Worm (Caenorhabditis elegans) whole organism, mixed stage, embryonic: Measurements from ENCODE around the gene jun-1.

ENCODE experiments used
- M03D4.4 ChIP-seq: sonication (generic microtip); optimal IDR thresholded peaks from 2 replicates; lab custom pipeline; 2017; ENCODE audit warnings: mild to moderate bottlenecking, missing genetic modification characterization, missing compliant biosample characterization
- bed-3 ChIP-seq: fragments of 200-800 bp; sonication (Bioruptor generic); optimal IDR thresholded peaks from 3 replicates; lab custom pipeline; 2018; ENCODE audit warnings: mild to moderate bottlenecking, missing genetic modification characterization, moderate library complexity, missing compliant biosample characterization
- blmp-1 ChIP-seq: fragments of 150-350 bp; optimal IDR thresholded peaks from 2 replicates; lab custom pipeline; 2014; ENCODE audit warnings: missing biosample characterization, missing genetic modification characterization
- ceh-39 ChIP-seq: fragments of 150-350 bp; optimal IDR thresholded peaks from 2 replicates; lab custom pipeline; 2014; ENCODE audit warnings: missing biosample characterization, missing genetic modification characterization
- ceh-43 ChIP-seq: fragments of 200-800 bp; sonication (Bioruptor generic); optimal IDR thresholded peaks from 2 replicates; lab custom pipeline; 2018; ENCODE audit warnings: mild to moderate bottlenecking, missing genetic modification characterization, moderate library complexity, missing compliant biosample characterization
- cnd-1 ChIP-seq: fragments of 200-800 bp; sonication (Bioruptor generic); optimal IDR thresholded peaks from 2 replicates; lab custom pipeline; 2018; ENCODE audit warnings: mild to moderate bottlenecking, missing genetic modification characterization, missing compliant biosample characterization
- drap-1 ChIP-seq: fragments of 200-800 bp; sonication (Bioruptor generic); optimal IDR thresholded peaks from 3 replicates; lab custom pipeline; 2018; ENCODE audit warnings: mild to moderate bottlenecking, missing genetic modification characterization, missing compliant biosample characterization
- elt-1 ChIP-seq: sonication (generic microtip); optimal IDR thresholded peaks from 2 replicates; lab custom pipeline; 2017; ENCODE audit warnings: missing genetic modification characterization, mild to moderate bottlenecking, missing compliant biosample characterization, antibody characterized with exemption, moderate library complexity, borderline replicate concordance; ENCODE audit not compliant: insufficient read depth
- elt-3 ChIP-seq: fragments of 150-350 bp; optimal IDR thresholded peaks from 2 replicates; lab custom pipeline; 2014; ENCODE audit warnings: missing biosample characterization, missing genetic modification characterization
- flh-1 ChIP-seq: fragments of 200-800 bp; sonication (Bioruptor generic); optimal IDR thresholded peaks from 2 replicates; lab custom pipeline; 2018; ENCODE audit warnings: mild to moderate bottlenecking, missing genetic modification characterization, moderate library complexity, missing compliant biosample characterization
- ham-2 ChIP-seq: fragments of 200-800 bp; sonication (Bioruptor generic); optimal IDR thresholded peaks from 2 replicates; lab custom pipeline; 2018; ENCODE audit warnings: mild to moderate bottlenecking, missing genetic modification characterization, missing compliant biosample characterization
- lin-13 ChIP-seq: fragments of 150-350 bp; optimal IDR thresholded peaks from 2 replicates; lab custom pipeline; 2014; ENCODE audit warnings: missing biosample characterization, missing genetic modification characterization
- lin-32 ChIP-seq: fragments of 200-800 bp; sonication (Bioruptor generic); optimal IDR thresholded peaks from 2 replicates; lab custom pipeline; 2018; ENCODE audit warnings: mild to moderate bottlenecking, missing genetic modification characterization, missing compliant biosample characterization
- lsy-2 ChIP-seq: fragments of 150-350 bp; optimal IDR thresholded peaks from 2 replicates; lab custom pipeline; 2014; ENCODE audit warnings: missing biosample characterization, missing genetic modification characterization
- mab-5 ChIP-seq: fragments of 150-350 bp; optimal IDR thresholded peaks from 2 replicates; lab custom pipeline; 2014; ENCODE audit warnings: missing biosample characterization, missing genetic modification characterization
- mep-1 ChIP-seq: fragments of 150-350 bp; optimal IDR thresholded peaks from 2 replicates; lab custom pipeline; 2017; ENCODE audit warnings: missing biosample characterization, missing genetic modification reagents, missing genetic modification characterization, inconsistent platforms
- mls-2 ChIP-seq: sonication (generic microtip); optimal IDR thresholded peaks from 2 replicates; lab custom pipeline; 2016; ENCODE audit warnings: mild to moderate bottlenecking, missing genetic modification characterization, moderate library complexity, missing compliant biosample characterization
- nhr-12 ChIP-seq: fragments of 150-350 bp; optimal IDR thresholded peaks from 2 replicates; lab custom pipeline; 2014; ENCODE audit warnings: missing biosample characterization, missing genetic modification characterization
- nhr-2 ChIP-seq: fragments of 150-350 bp; optimal IDR thresholded peaks from 2 replicates; lab custom pipeline; 2014; ENCODE audit warnings: missing biosample characterization, missing genetic modification characterization
- nhr-28 ChIP-seq: fragments of 150-350 bp; optimal IDR thresholded peaks from 2 replicates; lab custom pipeline; 2014; ENCODE audit warnings: missing biosample characterization, missing genetic modification characterization
- nhr-76 ChIP-seq: sonication (generic microtip); optimal IDR thresholded peaks from 2 replicates; lab custom pipeline; 2017; ENCODE audit warnings: missing biosample characterization, missing genetic modification characterization
- pha-4 ChIP-seq: fragments of 150-350 bp; optimal IDR thresholded peaks from 2 replicates; lab custom pipeline; 2018; ENCODE audit warnings: missing biosample characterization, missing genetic modification reagents, missing genetic modification characterization
- sem-2 ChIP-seq: fragments of 200-800 bp; sonication (Bioruptor generic); optimal IDR thresholded peaks from 2 replicates; lab custom pipeline; 2018; ENCODE audit warnings: mild to moderate bottlenecking, missing genetic modification characterization, missing compliant biosample characterization
- snpc-4 ChIP-seq: fragments of 150-350 bp; optimal IDR thresholded peaks from 2 replicates; lab custom pipeline; 2014; ENCODE audit warnings: missing biosample characterization, missing genetic modification characterization
- sptf-1 ChIP-seq: sonication (generic microtip); optimal IDR thresholded peaks from 2 replicates; lab custom pipeline; 2017; ENCODE audit warnings: mild to moderate bottlenecking, missing genetic modification characterization, moderate library complexity, missing compliant biosample characterization
- tbx-8 ChIP-seq: fragments of 200-800 bp; sonication (Bioruptor generic); optimal IDR thresholded peaks from 2 replicates; lab custom pipeline; 2018; ENCODE audit warnings: mild to moderate bottlenecking, missing genetic modification characterization, moderate library complexity, missing compliant biosample characterization
- unc-120 ChIP-seq: sonication (generic microtip); optimal IDR thresholded peaks from 2 replicates; lab custom pipeline; 2017; ENCODE audit warnings: missing genetic modification characterization, missing compliant biosample characterization; ENCODE audit not compliant: poor library complexity, severe bottlenecking
- unc-39 ChIP-seq: fragments of 150-350 bp; optimal IDR thresholded peaks from 2 replicates; lab custom pipeline; 2014; ENCODE audit warnings: missing biosample characterization, missing genetic modification characterization
- unc-62 ChIP-seq: fragments of 150-350 bp; optimal IDR thresholded peaks from 2 replicates; lab custom pipeline; 2014; ENCODE audit warnings: missing biosample characterization, missing genetic modification reagents, missing genetic modification characterization
- zip-8 ChIP-seq: fragments of 150-350 bp; optimal IDR thresholded peaks from 2 replicates; lab custom pipeline; 2014; ENCODE audit warnings: missing biosample characterization, missing genetic modification characterization
- ztf-11 ChIP-seq: fragments of 150-350 bp; optimal IDR thresholded peaks from 2 replicates; lab custom pipeline; 2014; ENCODE audit warnings: missing biosample characterization, missing genetic modification characterization

Gene jun-1

ce11 chrII:9117789-9118242 is 4.9 kb downstream of the jun-1 start:
- TF ChIP-seq unc-62 (GFP tag; lab: Kevin White, UChicago) = no peak
- no peak for TF ChIP-seq lin-32
- TF ChIP-seq ceh-39 (tag; lab: Kevin White, UChicago) = no peak
- TF ChIP-seq snpc-4 (tag; lab: Kevin White, UChicago) = no peak
- TF ChIP-seq lin-13 (tag; lab: Kevin White, UChicago) = no peak
- TF ChIP-seq nhr-28 (tag; lab: Kevin White, UChicago) = no peak

- TF ChIP-seq unc-62 (GFP tag; lab: Kevin White, UChicago) = no peak
- TF ChIP-seq ztf-11 = no peak
- TF ChIP-seq mls-2 (tag; lab: Kevin White, UChicago) = no peak
- TF ChIP-seq ham-2 (GFP tag; lab: Kevin White, UChicago) = no peak
- no peak for TF ChIP-seq zip-8 (tag; lab: Kevin White, UChicago)
- no peak for TF ChIP-seq ceh-39 (tag; lab: Kevin White, UChicago)
These were observed 7.4 kb downstream of the jun-1 start for ce11 chrII:9120329-9120728.

ce11 chrII:9120813-9121554 is 8.0 kb downstream of the jun-1 start:
- TF ChIP-seq nhr-2 (tag; lab: Kevin White, UChicago) (no peak), mab-5 (no peak), ztf-11 (no peak), ceh-43 (no peak), flh-1 (no peak), nhr-28 (tag; lab: Kevin White, UChicago) (no peak), mep-1 (no peak), blmp-1 (no peak), elt-3 (tag; lab: Kevin White, UChicago) (no peak), lin-13 (tag; lab: Kevin White, UChicago) (no peak), bed-3 (GFP tag; lab: Kevin White, UChicago) (no peak), nhr-12 (tag; lab: Kevin White, UChicago) (no peak), sem-2 (GFP tag; lab: Kevin White, UChicago) (no peak), tbx-8 (GFP tag; lab: Kevin White, UChicago) (no peak), unc-39 (tag; lab: Kevin White, UChicago) (no peak), nhr-76 (tag; lab: Kevin White, UChicago) (no peak), lsy-2 (tag; lab: Kevin White, UChicago) (no peak), sptf-1 (tag; lab: Kevin White, UChicago) (no peak), lin-32 (no peak), ham-2 (GFP tag; lab: Kevin White, UChicago) (no peak)

ce11 chrII:9124353-9124752 is 11.4 kb downstream of the jun-1 start:
- TF ChIP-seq unc-62 (GFP tag; lab: Kevin White, UChicago) (no peak), cnd-1 (tag; lab: Kevin White, UChicago) (no peak), nhr-28 (tag; lab: Kevin White, UChicago) (no peak), lin-13 (tag; lab: Kevin White, UChicago) (no peak), ceh-43 (no peak), M03D4.4 (tag; lab: Kevin White, UChicago) (no peak), unc-120 (tag; lab: Kevin White, UChicago) (no peak), ham-2 (GFP tag; lab: Kevin White, UChicago) (no peak), drap-1 (GFP tag; lab: Kevin White, UChicago) (no peak), pha-4 (tag; lab: Kevin White, UChicago) (no peak), zip-8 (tag; lab: Kevin White, UChicago) (no peak), elt-3 (tag; lab: Kevin White, UChicago) (no peak)

- TF ChIP-seq sem-2 (GFP tag; lab: Kevin White, UChicago) (no peak), blmp-1 (no peak), ham-2 (GFP tag; lab: Kevin White, UChicago) (no peak), unc-120 (tag; lab: Kevin White, UChicago) (no peak), elt-1 (tag; lab: Kevin White, UChicago) (no peak), flh-1 (no peak), ceh-43 (no peak)
- TF ChIP-seq, all 35 proteins: peak for 0
These were observed 12.1 kb downstream of the jun-1 start for ce11 chrII:9125007-9125406.
